Worm (Caenorhabditis elegans) whole organism, L2 larva: ENCODE measurements around the gene nduf-11.

ENCODE experiments used
- ama-1 ChIP-seq: fragments of 150-350 bp; optimal IDR thresholded peaks from 2 replicates; lab custom pipeline; 2018; ENCODE audit warnings: inconsistent platforms
- ceh-82 ChIP-seq: fragments of 150-350 bp; optimal IDR thresholded peaks from 2 replicates; lab custom pipeline; 2014; ENCODE audit warnings: missing biosample characterization, missing genetic modification characterization
- egl-27 ChIP-seq: sonication (generic microtip); optimal IDR thresholded peaks from 3 replicates; lab custom pipeline; 2017; ENCODE audit warnings: missing biosample characterization, missing genetic modification reagents, missing genetic modification characterization
- fos-1 ChIP-seq: fragments of 150-350 bp; optimal IDR thresholded peaks from 2 replicates; lab custom pipeline; 2014; ENCODE audit warnings: missing biosample characterization, missing genetic modification characterization
- lsy-2 ChIP-seq, 2 experiments: fragments of 150-350 bp in 1 of 2; sonication (generic microtip) in 1 of 2; optimal IDR thresholded peaks; 2 replicates each; lab custom pipeline; 2014 to 2017; ENCODE audit warnings: missing biosample characterization in 2 of 2, missing genetic modification characterization in 2 of 2
- nhr-237 ChIP-seq: fragments of 150-350 bp; optimal IDR thresholded peaks from 2 replicates; lab custom pipeline; 2014; ENCODE audit warnings: missing biosample characterization, missing genetic modification characterization
- nhr-25 ChIP-seq: fragments of 150-350 bp; sonication (generic microtip); optimal IDR thresholded peaks from 3 replicates; lab custom pipeline; 2014; ENCODE audit warnings: missing biosample characterization, missing genetic modification characterization
- sma-3 ChIP-seq: sonication (generic microtip); optimal IDR thresholded peaks from 2 replicates; lab custom pipeline; 2016; ENCODE audit warnings: missing genetic modification reagents, missing genetic modification characterization, missing compliant biosample characterization
- unc-39 ChIP-seq: fragments of 150-350 bp; optimal IDR thresholded peaks from 2 replicates; lab custom pipeline; 2014; ENCODE audit warnings: missing biosample characterization, missing genetic modification characterization
- unc-62 ChIP-seq: fragments of 150-350 bp; optimal IDR thresholded peaks from 2 replicates; lab custom pipeline; 2014; ENCODE audit warnings: missing biosample characterization, missing genetic modification reagents, missing genetic modification characterization
- ztf-11 ChIP-seq: sonication (generic microtip); optimal IDR thresholded peaks from 2 replicates; lab custom pipeline; 2017; ENCODE audit warnings: missing biosample characterization, missing genetic modification characterization

- TF ChIP-seq nhr-237 (tag; lab: Kevin White, UChicago), result no peak
- TF ChIP-seq ceh-82 (tag; lab: Kevin White, UChicago), result no peak
- no peak for TF ChIP-seq egl-27 (tag; lab: Kevin White, UChicago)
- TF ChIP-seq unc-62 (GFP tag; lab: Kevin White, UChicago), result no peak
- TF ChIP-seq ama-1, result no peak
- no peak for TF ChIP-seq unc-39 (tag; lab: Kevin White, UChicago)
- TF ChIP-seq sma-3 (GFP tag; lab: Kevin White, UChicago), result no peak
- TF ChIP-seq ztf-11 (tag; lab: Kevin White, UChicago), result no peak
- no peak for TF ChIP-seq fos-1
- no peak for TF ChIP-seq lsy-2 (tag; optimal IDR thresholded peaks at IDR 0.05; lab: Kevin White, UChicago)
- TF ChIP-seq nhr-25, result no peak
Measured at ce11 chrII:11319591-11319990, 25.8 kb downstream of the nduf-11 start, which contains the start of gene nlp-51.
